Fruit fly (Drosophila melanogaster) whole organism, embryonic: ENCODE data around the gene CG5390.

ENCODE experiments used
- Adf1 ChIP-seq: fragments of 200-800 bp; sonication (Bioruptor generic); IDR thresholded peaks from 2 replicates; pipeline ENCODE4 v1.3.6; 2022; ENCODE audit warnings: missing biosample characterization, missing genetic modification characterization
- BEAF-32 ChIP-seq: fragments of 200-800 bp; sonication (Bioruptor generic); optimal IDR thresholded peaks from 3 replicates; lab custom pipeline; 2017; ENCODE audit warnings: missing biosample characterization, missing genetic modification characterization, mild to moderate bottlenecking, moderate library complexity, missing genetic modification reagents
- CG1024 ChIP-seq: fragments of 200-800 bp; sonication (Bioruptor generic); IDR thresholded peaks from 2 replicates; pipeline ENCODE4 v1.3.6; 2022; ENCODE audit warnings: missing biosample characterization, missing genetic modification characterization
- CG10321 ChIP-seq: fragments of 200-800 bp; sonication (Bioruptor generic); IDR thresholded peaks from 2 replicates; pipeline ENCODE4 v1.3.6; 2022; ENCODE audit warnings: missing biosample characterization, missing genetic modification characterization
- CG10431 ChIP-seq: fragments of 200-800 bp; sonication (Bioruptor generic); optimal IDR thresholded peaks from 3 replicates; lab custom pipeline; 2018; ENCODE audit warnings: missing biosample characterization, mild to moderate bottlenecking, missing genetic modification characterization
- CG10462 ChIP-seq: fragments of 200-800 bp; sonication (Bioruptor generic); optimal IDR thresholded peaks from 2 replicates; lab custom pipeline; 2016; ENCODE audit warnings: missing biosample characterization, missing genetic modification characterization
- CG11560 ChIP-seq: fragments of 200-800 bp; sonication (Bioruptor generic); IDR thresholded peaks from 3 replicates; pipeline ENCODE4 v1.3.6; 2022; ENCODE audit warnings: missing biosample characterization, missing genetic modification characterization
- CG12299 ChIP-seq: fragments of 200-800 bp; sonication (Bioruptor generic); optimal IDR thresholded peaks from 2 replicates; lab custom pipeline; 2018; ENCODE audit warnings: missing biosample characterization, mild to moderate bottlenecking, missing genetic modification characterization
- CG14441 ChIP-seq: fragments of 200-800 bp; sonication (Bioruptor generic); IDR thresholded peaks from 2 replicates; pipeline ENCODE4 v1.3.6; 2022; ENCODE audit warnings: missing biosample characterization, missing genetic modification characterization
- CG14710 ChIP-seq: fragments of 200-800 bp; sonication (Bioruptor generic); optimal IDR thresholded peaks from 3 replicates; lab custom pipeline; 2019; ENCODE audit warnings: missing biosample characterization, mild to moderate bottlenecking, missing genetic modification characterization, moderate library complexity
- CG17612 ChIP-seq: fragments of 200-800 bp; sonication (Bioruptor generic); IDR thresholded peaks from 2 replicates; pipeline ENCODE4 v1.3.6; 2022; ENCODE audit warnings: missing biosample characterization, missing genetic modification characterization
- CG17829 ChIP-seq: fragments of 200-800 bp; optimal IDR thresholded peaks from 2 replicates; lab custom pipeline; 2019; ENCODE audit warnings: missing biosample characterization, mild to moderate bottlenecking, missing genetic modification characterization, moderate library complexity
- CG18262 ChIP-seq: fragments of 200-800 bp; optimal IDR thresholded peaks from 3 replicates; lab custom pipeline; 2019; ENCODE audit warnings: missing biosample characterization, mild to moderate bottlenecking, missing genetic modification characterization, moderate library complexity
- CG2116 ChIP-seq: fragments of 200-800 bp; sonication (Bioruptor generic); optimal IDR thresholded peaks from 3 replicates; lab custom pipeline; 2018; ENCODE audit warnings: missing biosample characterization, mild to moderate bottlenecking, missing genetic modification characterization
- CG2120 ChIP-seq: fragments of 200-800 bp; sonication (Bioruptor generic); optimal IDR thresholded peaks from 3 replicates; lab custom pipeline; 2016; ENCODE audit warnings: missing biosample characterization, missing genetic modification characterization
- CG2678 ChIP-seq: fragments of 200-800 bp; sonication (Bioruptor generic); optimal IDR thresholded peaks from 3 replicates; lab custom pipeline; 2019; ENCODE audit warnings: missing biosample characterization, mild to moderate bottlenecking, missing genetic modification characterization, moderate library complexity
- CG30403 ChIP-seq: fragments of 200-800 bp; sonication (Bioruptor generic); optimal IDR thresholded peaks from 3 replicates; lab custom pipeline; 2016; ENCODE audit warnings: missing biosample characterization, missing genetic modification characterization
- CG3995 ChIP-seq: fragments of 200-800 bp; sonication (Bioruptor generic); optimal IDR thresholded peaks from 3 replicates; lab custom pipeline; 2016; ENCODE audit warnings: missing biosample characterization, missing genetic modification characterization
- CG7963 ChIP-seq: fragments of 200-800 bp; sonication (Bioruptor generic); IDR thresholded peaks from 3 replicates; pipeline ENCODE4 v1.3.6; 2022; ENCODE audit warnings: missing biosample characterization, missing genetic modification characterization; ENCODE audit not compliant: partially characterized antibody
- Dp ChIP-seq: fragments of 200-800 bp; sonication (Bioruptor generic); optimal IDR thresholded peaks from 2 replicates; lab custom pipeline; 2018; ENCODE audit warnings: missing biosample characterization, mild to moderate bottlenecking, missing genetic modification characterization, moderate library complexity
- Eip74EF ChIP-seq, 2 experiments: fragments of 200-800 bp in 1 of 2; fragments of >200 bp in 1 of 2; sonication (Bioruptor generic) in 1 of 2; optimal IDR thresholded peaks; 2 replicates each; lab custom pipeline; 2017 to 2019; ENCODE audit warnings: missing biosample characterization in 2 of 2, missing genetic modification characterization in 2 of 2, mild to moderate bottlenecking in 1 of 2, moderate library complexity in 1 of 2
- Hey ChIP-seq: fragments of 200-800 bp; sonication (Bioruptor generic); optimal IDR thresholded peaks from 3 replicates; lab custom pipeline; 2018; ENCODE audit warnings: missing biosample characterization, mild to moderate bottlenecking, missing genetic modification characterization
- HmgZ ChIP-seq: fragments of 200-800 bp; sonication (Bioruptor generic); optimal IDR thresholded peaks from 2 replicates; lab custom pipeline; 2018; ENCODE audit warnings: missing biosample characterization, mild to moderate bottlenecking, missing genetic modification characterization
- Hmr ChIP-seq: fragments of 200-800 bp; sonication (Bioruptor generic); optimal IDR thresholded peaks from 3 replicates; lab custom pipeline; 2017; ENCODE audit warnings: mild to moderate bottlenecking, missing biosample characterization, missing genetic modification reagents, missing genetic modification characterization
- MBD-R2 ChIP-seq: fragments of 200-800 bp; sonication (Bioruptor generic); IDR thresholded peaks from 2 replicates; pipeline ENCODE4 v1.3.6; 2022; ENCODE audit warnings: missing biosample characterization, missing genetic modification characterization
- Myb ChIP-seq: fragments of 200-800 bp; sonication (Bioruptor generic); optimal IDR thresholded peaks from 2 replicates; lab custom pipeline; 2016; ENCODE audit warnings: missing biosample characterization, missing genetic modification characterization
- NFAT ChIP-seq: fragments of 200-800 bp; sonication (Bioruptor generic); IDR thresholded peaks from 2 replicates; pipeline ENCODE4 v1.3.6; 2022; ENCODE audit warnings: missing biosample characterization, missing genetic modification characterization
- Sin3A ChIP-seq: fragments of >200 bp; optimal IDR thresholded peaks from 2 replicates; lab custom pipeline; 2018
- Sry-β ChIP-seq: fragments of 200-800 bp; sonication (Bioruptor generic); optimal IDR thresholded peaks from 2 replicates; lab custom pipeline; 2018; ENCODE audit warnings: missing biosample characterization, mild to moderate bottlenecking, missing genetic modification characterization, moderate library complexity
- Stat92E ChIP-seq, 3 experiments: fragments of >200 bp in 2 of 3; fragments of 200-800 bp in 1 of 3; sonication (Bioruptor generic) in 1 of 3; optimal IDR thresholded peaks; 2 replicates each; lab custom pipeline; 2017 to 2019; ENCODE audit warnings: missing biosample characterization in 3 of 3, missing genetic modification characterization in 3 of 3, mild to moderate bottlenecking in 1 of 3, moderate library complexity in 1 of 3
- Taf1 ChIP-seq: fragments of 200-800 bp; sonication (Bioruptor generic); IDR thresholded peaks from 2 replicates; pipeline ENCODE4 v1.3.6; 2022; ENCODE audit warnings: missing biosample characterization, missing genetic modification characterization
- ab ChIP-seq: fragments of 200-800 bp; sonication (Bioruptor generic); optimal IDR thresholded peaks from 2 replicates; lab custom pipeline; 2016; ENCODE audit warnings: missing biosample characterization, missing genetic modification characterization
- bbx ChIP-seq: fragments of 200-800 bp; sonication (Bioruptor generic); IDR thresholded peaks from 2 replicates; pipeline ENCODE4 v1.3.6; 2022; ENCODE audit warnings: missing biosample characterization, missing genetic modification characterization; ENCODE audit not compliant: partially characterized antibody
- br ChIP-seq: fragments of >200 bp; optimal IDR thresholded peaks from 2 replicates; lab custom pipeline; 2017
- cwo ChIP-seq: fragments of 200-800 bp; sonication (Bioruptor generic); optimal IDR thresholded peaks from 3 replicates; lab custom pipeline; 2017; ENCODE audit warnings: missing biosample characterization, missing genetic modification characterization, mild to moderate bottlenecking, moderate library complexity, missing genetic modification reagents
- dpn ChIP-seq, 2 experiments: fragments of 200-800 bp; sonication (Bioruptor generic); optimal IDR thresholded peaks; 3 replicates each; lab custom pipeline; 2016; ENCODE audit warnings: missing biosample characterization in 2 of 2, missing genetic modification characterization in 2 of 2
- ewg ChIP-seq: fragments of 200-800 bp; sonication (Bioruptor generic); optimal IDR thresholded peaks from 3 replicates; lab custom pipeline; 2017; ENCODE audit warnings: mild to moderate bottlenecking, missing biosample characterization, missing genetic modification reagents, missing genetic modification characterization
- ftz-f1 ChIP-seq: fragments of 200-800 bp; sonication (Bioruptor generic); optimal IDR thresholded peaks from 2 replicates; lab custom pipeline; 2016; ENCODE audit warnings: missing biosample characterization, missing genetic modification characterization
- kay ChIP-seq: fragments of 200-800 bp; sonication (Bioruptor generic); optimal IDR thresholded peaks from 2 replicates; lab custom pipeline; 2016; ENCODE audit warnings: missing biosample characterization, missing genetic modification characterization
- lilli ChIP-seq: fragments of 200-800 bp; sonication (Bioruptor generic); optimal IDR thresholded peaks from 3 replicates; lab custom pipeline; 2016; ENCODE audit warnings: missing biosample characterization, missing genetic modification characterization
- mam ChIP-seq: fragments of 200-800 bp; sonication (Bioruptor generic); optimal IDR thresholded peaks from 3 replicates; lab custom pipeline; 2016; ENCODE audit warnings: missing biosample characterization, missing genetic modification characterization
- nmo ChIP-seq: fragments of 200-800 bp; sonication (Bioruptor generic); optimal IDR thresholded peaks from 2 replicates; lab custom pipeline; 2018; ENCODE audit warnings: missing biosample characterization, mild to moderate bottlenecking, missing genetic modification characterization, moderate library complexity
- org-1 ChIP-seq: fragments of 200-800 bp; sonication (Bioruptor generic); optimal IDR thresholded peaks from 2 replicates; lab custom pipeline; 2017; ENCODE audit warnings: missing biosample characterization, missing genetic modification characterization
- pfk ChIP-seq: fragments of 200-800 bp; sonication (Bioruptor generic); optimal IDR thresholded peaks from 2 replicates; lab custom pipeline; 2018; ENCODE audit warnings: missing biosample characterization, mild to moderate bottlenecking, missing genetic modification characterization, moderate library complexity
- slbo ChIP-seq: fragments of 200-800 bp; sonication (Bioruptor generic); IDR thresholded peaks from 2 replicates; pipeline ENCODE4 v1.3.6; 2022; ENCODE audit warnings: missing biosample characterization, missing genetic modification characterization
- stc ChIP-seq: fragments of 200-800 bp; sonication (Bioruptor generic); IDR thresholded peaks from 2 replicates; pipeline ENCODE4 v1.3.6; 2022; ENCODE audit warnings: missing biosample characterization, missing genetic modification characterization
- trem ChIP-seq: fragments of 200-800 bp; optimal IDR thresholded peaks from 3 replicates; lab custom pipeline; 2019; ENCODE audit warnings: missing biosample characterization, mild to moderate bottlenecking, missing genetic modification characterization, moderate library complexity
- wek ChIP-seq: fragments of 200-800 bp; sonication (Bioruptor generic); optimal IDR thresholded peaks from 3 replicates; lab custom pipeline; 2018; ENCODE audit warnings: missing biosample characterization, mild to moderate bottlenecking, missing genetic modification characterization, moderate library complexity
- wor ChIP-seq: fragments of 200-800 bp; sonication (Bioruptor generic); IDR thresholded peaks from 2 replicates; pipeline ENCODE4 v1.3.6; 2022; ENCODE audit warnings: missing biosample characterization, missing genetic modification characterization

CG5390 gene

dm6 chr2L:10333091-10333991 is 26.9 kb upstream of the CG5390 start, which contains the start of gene GATAd (continued):
- TF ChIP-seq CG17612 (GFP tag; lab: Robert Waterston, UW) (no peak), CG12299 (tag; lab: Kevin White, UChicago) (peak; percentile 28), CG3995 (GFP tag; lab: Kevin White, UChicago) (peak; percentile 79), dpn (GFP tag; optimal IDR thresholded peaks at IDR 0.05; lab: Kevin White, UChicago) (peak in 1 of 2 experiments; percentile 23), Myb (GFP tag; lab: Kevin White, UChicago) (peak; percentile 30), Hmr (GFP tag; lab: Kevin White, UChicago) (no peak), Dp (GFP tag; lab: Kevin White, UChicago) (peak; percentile 33), CG11560 (tag; lab: Robert Waterston, UW) (no peak), CG7963 (0 out of 3 replicates have a peak, but pooled peaks have one; percentile 13), MBD-R2 (GFP tag; lab: Robert Waterston, UW) (peak; percentile 19; the same call in 1 of the 2 replicates), CG2116 (peak; percentile 25), CG10462 (GFP tag; lab: Kevin White, UChicago) (no peak), Hey (tag; lab: Kevin White, UChicago) (no peak), stc (GFP tag; lab: Robert Waterston, UW) (no peak), bbx (GFP tag; lab: Robert Waterston, UW) (0 out of 2 replicates have a peak, but pooled peaks have one; percentile 16), pfk (GFP tag; lab: Kevin White, UChicago) (peak; percentile 83), lilli (GFP tag; lab: Kevin White, UChicago) (peak; percentile 16), CG30403 (peak; percentile 27), Stat92E (GFP tag; optimal IDR thresholded peaks at IDR 0.05; lab: Kevin White, UChicago) (peak in 1 of 3 experiments; percentile 44), cwo (no peak), slbo (GFP tag; lab: Robert Waterston, UW) (no peak), ftz-f1 (GFP tag; lab: Kevin White, UChicago) (peak; percentile 61), BEAF-32 (GFP tag; lab: Kevin White, UChicago) (peak; percentile 45), kay (GFP tag; lab: Kevin White, UChicago) (peak; percentile 87), CG10431 (GFP tag; lab: Kevin White, UChicago) (no peak), Sin3A (lab: Kevin White, UChicago) (peak; percentile 3), trem (tag; lab: Kevin White, UChicago) (peak; percentile 52), CG2120 (GFP tag; lab: Kevin White, UChicago) (peak; percentile 9), mam (GFP tag; lab: Kevin White, UChicago) (peak; percentile 14), CG17829 (tag; lab: Kevin White, UChicago) (peak; percentile 43), ewg (peak; percentile 3), CG14441 (GFP tag; lab: Robert Waterston, UW) (no peak), nmo (GFP tag; lab: Kevin White, UChicago) (peak; percentile 25), Taf1 (GFP tag; lab: Robert Waterston, UW) (no peak), NFAT (no peak), CG1024 (GFP tag; lab: Robert Waterston, UW) (peak; percentile 33; the same call in 1 of the 2 replicates), Eip74EF (GFP tag; optimal IDR thresholded peaks at IDR 0.05; lab: Kevin White, UChicago) (peak in 1 of 2 experiments; percentile 19), HmgZ (tag; lab: Kevin White, UChicago) (peak; percentile 51), CG2678 (no peak), CG10321 (no peak), org-1 (no peak), Sry-β (GFP tag; lab: Kevin White, UChicago) (peak; percentile 87), CG18262 (tag; lab: Kevin White, UChicago) (peak; percentile 4), br (lab: Kevin White, UChicago) (no peak), ab (GFP tag; lab: Kevin White, UChicago) (no peak), Adf1 (no peak), wek (GFP tag; lab: Kevin White, UChicago) (peak; percentile 5), wor (GFP tag; lab: Robert Waterston, UW) (no peak), CG14710 (tag; lab: Kevin White, UChicago) (peak; percentile 46)
